Fruit fly (Drosophila melanogaster) whole organism, wandering third instar larva: ENCODE data around the gene Ptp4E.
A peak's percentile ranks its signal among the peaks of the same experiment; 100 is the strongest.

Experiments
- OdsH ChIP-seq: fragments of 200-800 bp; sonication (Bioruptor generic); optimal IDR thresholded peaks from 2 replicates; lab custom pipeline; 2016; ENCODE audit warnings: missing biosample characterization, mild to moderate bottlenecking, missing genetic modification characterization
- ey ChIP-seq: fragments of 200-800 bp; sonication (Bioruptor generic); optimal IDR thresholded peaks from 2 replicates; lab custom pipeline; 2016; ENCODE audit warnings: missing biosample characterization, missing genetic modification characterization
- usp ChIP-seq: fragments of >200 bp; optimal IDR thresholded peaks from 2 replicates; lab custom pipeline; 2017; ENCODE audit warnings: missing biosample characterization, missing genetic modification characterization

DNA sequence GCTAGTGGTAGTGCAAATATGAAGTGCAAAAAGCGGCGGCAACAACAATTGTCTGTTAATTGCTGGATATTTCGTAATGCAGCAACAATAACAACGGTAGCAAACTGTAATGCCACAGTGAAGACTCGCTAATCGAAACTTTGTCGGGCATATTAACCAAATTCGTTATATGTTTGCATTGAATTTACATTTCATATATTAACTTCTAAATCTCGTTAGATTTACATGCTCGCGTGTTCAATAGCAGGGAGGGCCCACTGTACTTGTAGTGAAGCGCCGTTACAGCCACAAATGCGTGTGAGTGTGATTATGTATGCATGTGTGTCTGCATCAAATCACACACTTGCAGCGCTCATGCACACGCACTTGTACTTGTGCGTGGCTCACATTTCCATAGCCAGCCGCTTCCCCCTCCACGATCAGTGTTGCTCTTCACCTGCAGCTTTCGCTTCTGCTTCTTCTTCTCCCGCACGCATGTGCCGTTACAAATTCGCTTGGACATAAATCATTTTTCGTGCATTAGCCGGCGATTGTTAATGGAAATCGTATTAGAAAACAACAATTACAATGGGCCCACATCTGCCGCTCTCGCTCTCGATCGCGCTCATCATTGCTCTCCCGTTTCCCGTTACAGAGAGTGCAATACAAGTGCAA, 987 bp downstream of the Ptp4E start:
- no peak for TF ChIP-seq usp
- peak; percentile 88 for TF ChIP-seq ey (GFP tag; lab: Kevin White, UChicago)
- peak; percentile 83 for TF ChIP-seq OdsH
